Worm (Caenorhabditis elegans): Measurements from ENCODE around the gene unc-98.

ce11 chrX:7573172-7573571 lies 247 bp downstream of the unc-98 start:
- TF ChIP-seq cebp-2 (GFP tag; IDR thresholded peaks at IDR 0.05) (no peak), unc-62 (GFP tag; optimal IDR thresholded peaks at IDR 0.05) (no peak), bed-2 (GFP tag; IDR thresholded peaks at IDR 0.05) (no peak)

Measured in whole organism, young adult.